Fruit fly (Drosophila melanogaster) whole organism, wandering third instar larva: ENCODE data around the gene CG12071.

Experiments used
- CrebA ChIP-seq: fragments of 200-800 bp; sonication (Bioruptor generic); optimal IDR thresholded peaks from 2 replicates; lab custom pipeline; 2016; ENCODE audit warnings: missing biosample characterization, mild to moderate bottlenecking, missing genetic modification characterization, borderline replicate concordance
- Hnf4 ChIP-seq: fragments of 200-800 bp; sonication (Bioruptor generic); optimal IDR thresholded peaks from 2 replicates; lab custom pipeline; 2016; ENCODE audit warnings: missing biosample characterization, mild to moderate bottlenecking, missing genetic modification characterization
- h ChIP-seq: fragments of 200-800 bp; sonication (Bioruptor generic); optimal IDR thresholded peaks from 3 replicates; lab custom pipeline; 2016; ENCODE audit warnings: missing biosample characterization, mild to moderate bottlenecking, missing genetic modification characterization

DNA sequence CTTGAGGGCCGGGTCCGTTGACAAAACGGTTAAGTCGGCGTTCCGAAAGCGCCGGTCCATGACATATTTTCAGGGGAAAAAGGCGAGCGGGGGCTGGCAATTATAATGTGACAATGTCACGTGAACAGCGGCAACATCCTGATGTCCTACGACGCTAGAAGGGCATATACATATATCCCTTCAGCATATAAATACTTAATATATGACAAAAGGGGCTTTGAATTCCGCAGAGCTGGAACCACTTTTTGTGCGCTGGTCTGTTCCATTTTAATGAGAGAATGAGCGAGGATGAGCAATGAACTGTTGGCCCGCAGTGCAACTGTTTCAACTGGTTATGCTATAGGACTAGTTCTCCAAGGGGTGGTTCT lies 20.3 kb downstream of the CG12071 start:
- TF ChIP-seq CrebA (GFP tag; lab: Kevin White, UChicago) = no peak
- TF ChIP-seq Hnf4 (GFP tag; lab: Kevin White, UChicago) = no peak
- TF ChIP-seq h = no peak
